Worm (Caenorhabditis elegans): ENCODE measurements around the gene tag-115.
A peak's percentile ranks its signal among the peaks of the same experiment; 100 is the strongest.

tag-115 gene

ce11 chrIV:13244024-13244423, 4.8 kb upstream of the tag-115 start, which contains the start of gene cox-11:
TSS of gene cox-11 (plus strand) at chrIV:13244324.
- no peak for TF ChIP-seq ctbp-1 (GFP tag; IDR thresholded peaks at IDR 0.05)
- TF ChIP-seq mdl-1 (tag; optimal IDR thresholded peaks at IDR 0.05): no peak

- TF ChIP-seq ceh-62 (tag; optimal IDR thresholded peaks at IDR 0.05) (no peak), cey-2 (tag; optimal IDR thresholded peaks at IDR 0.05; ENCODE audit: borderline replicate concordance, insufficient read depth) (no peak), daf-8 (GFP tag; IDR thresholded peaks at IDR 0.05) (no peak), lin-13 (GFP tag; optimal IDR thresholded peaks at IDR 0.05) (no peak), dpl-1 (GFP tag; optimal IDR thresholded peaks at IDR 0.05) (no peak), aly-2 (tag; optimal IDR thresholded peaks at IDR 0.05) (no peak), lin-38 (GFP tag; IDR thresholded peaks at IDR 0.05) (peak; percentile 50), lin-1 (GFP tag; IDR thresholded peaks at IDR 0.05) (no peak)
These were observed 4.2 kb upstream of the tag-115 start, which contains the start of gene JC8.4 for ce11 chrIV:13243375-13243774. TSS of gene JC8.4 (plus strand) at chrIV:13243675.

- TF ChIP-seq ztf-11 (tag; optimal IDR thresholded peaks at IDR 0.05) (no peak), dmd-8 (GFP tag; IDR thresholded peaks at IDR 0.05) (no peak), ceh-82 (tag; optimal IDR thresholded peaks at IDR 0.05) (no peak), unc-62 (GFP tag; optimal IDR thresholded peaks at IDR 0.05 in 1 of 2) (peak in 1 of 2 experiments; percentile 63), unc-62 (tag; optimal IDR thresholded peaks at IDR 0.05) (no peak), pqm-1 (tag; optimal IDR thresholded peaks at IDR 0.05) (no peak), D1046.2 (GFP tag; IDR thresholded peaks at IDR 0.05) (no peak), nhr-11 (tag; optimal IDR thresholded peaks at IDR 0.05) (no peak), lin-38 (GFP tag; IDR thresholded peaks at IDR 0.05) (0 out of 2 replicates have a peak, but pooled peaks have one; percentile 5), snpc-4 (tag; optimal IDR thresholded peaks at IDR 0.05) (no peak), madf-9 (GFP tag; conservative IDR thresholded peaks at IDR 0.05) (no peak), ZK546.5 (tag; optimal IDR thresholded peaks at IDR 0.05) (no peak), dpl-1 (GFP tag; optimal IDR thresholded peaks at IDR 0.05) (no peak), ces-1 (GFP tag; optimal IDR thresholded peaks at IDR 0.05) (no peak), lim-7 (GFP tag; IDR thresholded peaks at IDR 0.05) (no peak), aha-1 (tag) (peak; percentile 72), zip-2 (tag; optimal IDR thresholded peaks at IDR 0.05) (no peak)
These were observed 2.1 kb upstream of the tag-115 start for ce11 chrIV:13241340-13241739.

ce11 chrIV:13240842-13241143, 1.6 kb upstream of the tag-115 start, which contains the start of gene lin-54:
TSS of gene lin-54 (plus strand) at chrIV:13241044.
- TF ChIP-seq lim-7 (GFP tag; IDR thresholded peaks at IDR 0.05) (no peak), mxl-3 (GFP tag; optimal IDR thresholded peaks at IDR 0.05) (no peak)

ce11 chrIV:13240078-13240841, 1.0 kb upstream of the tag-115 start, which contains the start of gene rpl-12:
TSS of gene rpl-12 (minus strand) at chrIV:13240651.
- peak; percentile 99 for TF ChIP-seq nhr-11 (tag; optimal IDR thresholded peaks at IDR 0.05)
- no peak for TF ChIP-seq ZK337.2 (GFP tag; IDR thresholded peaks at IDR 0.05)
- TF ChIP-seq hlh-30 (tag; optimal IDR thresholded peaks at IDR 0.05; ENCODE audit: insufficient read depth): peak; percentile 97
- peak; percentile 98 for TF ChIP-seq hlh-11 (tag; optimal IDR thresholded peaks at IDR 0.05)
- TF ChIP-seq jun-1 (tag; optimal IDR thresholded peaks at IDR 0.05): peak; percentile 93
- TF ChIP-seq dmd-9 (GFP tag; IDR thresholded peaks at IDR 0.05): peak; percentile 94
- peak; percentile 90 for TF ChIP-seq F10B5.3 (tag; optimal IDR thresholded peaks at IDR 0.05)
- TF ChIP-seq nhr-76 (tag; optimal IDR thresholded peaks at IDR 0.05): peak; percentile 59
- TF ChIP-seq unc-39 (tag; optimal IDR thresholded peaks at IDR 0.05): no peak
- peak; percentile 92 for TF ChIP-seq egl-43 (GFP tag; IDR thresholded peaks at IDR 0.05)
- no peak for TF ChIP-seq tag-97 (GFP tag; IDR thresholded peaks at IDR 0.05)
- peak; percentile 33 for TF ChIP-seq lin-39 (tag; optimal IDR thresholded peaks at IDR 0.05)
- TF ChIP-seq ztf-7 (tag; optimal IDR thresholded peaks at IDR 0.05): peak; percentile 97
- peak; percentile 98 for TF ChIP-seq tra-1 (GFP tag; IDR thresholded peaks at IDR 0.05)
- TF ChIP-seq ceh-62 (tag; optimal IDR thresholded peaks at IDR 0.05): no peak
- peak; percentile 46 for TF ChIP-seq sdz-12 (GFP tag; optimal IDR thresholded peaks at IDR 0.05)
- peak; percentile 98 for TF ChIP-seq nhr-42 (GFP tag; IDR thresholded peaks at IDR 0.05)
- no peak for TF ChIP-seq ztf-11 (tag; optimal IDR thresholded peaks at IDR 0.05)
- TF ChIP-seq ceh-28 (tag; optimal IDR thresholded peaks at IDR 0.05): peak; percentile 16
- peak; percentile 100 for TF ChIP-seq dve-1 (tag; optimal IDR thresholded peaks at IDR 0.05; ENCODE audit: insufficient read depth)
- TF ChIP-seq nhr-28 (tag; optimal IDR thresholded peaks at IDR 0.05): peak; percentile 96
- TF ChIP-seq dmd-8 (GFP tag; IDR thresholded peaks at IDR 0.05): 0 out of 2 replicates have a peak, but pooled peaks have one; percentile 41
- TF ChIP-seq zip-11 (GFP tag; IDR thresholded peaks at IDR 0.05): no peak

Data from whole organism, L4 larva.